Worm (Caenorhabditis elegans): ENCODE measurements around the gene dpf-5.
A peak's percentile ranks its signal among the peaks of the same experiment; 100 is the strongest.

The dpf-5 gene

DNA sequence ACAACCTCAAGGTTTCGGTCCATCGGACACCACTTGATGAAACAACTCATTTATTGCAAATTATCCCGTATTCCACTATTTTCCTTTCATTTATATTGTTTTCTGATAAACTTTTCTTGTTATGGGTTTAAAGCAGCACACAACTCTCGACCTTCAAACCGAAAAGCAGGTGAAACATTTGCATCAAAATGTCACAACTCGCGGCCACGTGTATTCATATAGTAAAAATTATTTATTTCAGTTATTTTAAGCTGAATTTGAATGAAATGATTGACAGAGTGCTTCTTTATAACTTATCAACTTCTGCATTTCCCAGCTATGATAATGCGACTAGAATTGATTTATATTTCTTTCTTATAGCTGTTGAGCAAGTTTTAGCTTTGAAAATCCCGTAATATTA, 5.5 kb upstream of the dpf-5 start, which contains the start of gene srw-95 (continued):
- peak; percentile 53 for TF ChIP-seq hrde-1 (tag; optimal IDR thresholded peaks at IDR 0.05; ENCODE audit: borderline replicate concordance)
- TF ChIP-seq nfyb-1 (GFP tag; IDR thresholded peaks at IDR 0.05) = no peak
- TF ChIP-seq nhr-27 (tag; optimal IDR thresholded peaks at IDR 0.05) = no peak
- TF ChIP-seq F52B5.7 (tag; optimal IDR thresholded peaks at IDR 0.05) = no peak
- TF ChIP-seq ztf-25 (GFP tag; IDR thresholded peaks at IDR 0.05) = 0 out of 2 replicates have a peak, but pooled peaks have one; percentile 20
- TF ChIP-seq B0336.3 (GFP tag; IDR thresholded peaks at IDR 0.05) = peak; percentile 86
- TF ChIP-seq lin-35 (GFP tag; optimal IDR thresholded peaks at IDR 0.05) = peak in 1 of 3 experiments; percentile 11
- TF ChIP-seq unc-130 (GFP tag; optimal IDR thresholded peaks at IDR 0.05) = peak; percentile 5
- TF ChIP-seq F39B2.1 (GFP tag; IDR thresholded peaks at IDR 0.05) = no peak
- peak; percentile 9 for TF ChIP-seq atf-7 (tag; optimal IDR thresholded peaks at IDR 0.05)
- TF ChIP-seq aptf-2 (GFP tag; conservative IDR thresholded peaks at IDR 0.05) = no peak
- TF ChIP-seq die-1 (tag; optimal IDR thresholded peaks at IDR 0.05) = peak; percentile 12
- 0 out of 2 replicates have a peak, but pooled peaks have one; percentile 40 for TF ChIP-seq ceh-100 (GFP tag; IDR thresholded peaks at IDR 0.05)
- 0 out of 2 replicates have a peak, but pooled peaks have one; percentile 53 for TF ChIP-seq attf-6 (GFP tag; IDR thresholded peaks at IDR 0.05)
- no peak for TF ChIP-seq B0261.1 (tag; optimal IDR thresholded peaks at IDR 0.05)
- TF ChIP-seq ekl-4 (GFP tag; IDR thresholded peaks at IDR 0.05) = no peak
- TF ChIP-seq bed-1 (GFP tag; IDR thresholded peaks at IDR 0.05) = 0 out of 2 replicates have a peak, but pooled peaks have one; percentile 8
- 0 out of 2 replicates have a peak, but pooled peaks have one; percentile 10 for TF ChIP-seq hmg-1.2 (GFP tag; IDR thresholded peaks at IDR 0.05)
- no peak for TF ChIP-seq ceh-91 (GFP tag; IDR thresholded peaks at IDR 0.05)
- peak; percentile 9 for TF ChIP-seq lin-54 (GFP tag; optimal IDR thresholded peaks at IDR 0.05)
- TF ChIP-seq snpc-1.1 (tag; optimal IDR thresholded peaks at IDR 0.05; ENCODE audit: insufficient read depth) = peak; percentile 24
- no peak for TF ChIP-seq F37B4.10 (GFP tag; IDR thresholded peaks at IDR 0.05)
- no peak for TF ChIP-seq bed-2 (GFP tag; IDR thresholded peaks at IDR 0.05)
- TF ChIP-seq tbp1 (GFP tag; optimal IDR thresholded peaks at IDR 0.05) = peak; percentile 38
- TF ChIP-seq ztf-26 (tag; optimal IDR thresholded peaks at IDR 0.05) = no peak
- no peak for TF ChIP-seq ccch-3 (GFP tag; optimal IDR thresholded peaks at IDR 0.05)
- peak; percentile 28; the same call in 1 of the 2 replicates for TF ChIP-seq mcd-1 (GFP tag; IDR thresholded peaks at IDR 0.05)
- TF ChIP-seq tlf-1 (GFP tag; optimal IDR thresholded peaks at IDR 0.05) = no peak
- no peak for TF ChIP-seq nfya-2 (GFP tag; IDR thresholded peaks at IDR 0.05)
- TF ChIP-seq cebp-1 (GFP tag; IDR thresholded peaks at IDR 0.05) = no peak
- TF ChIP-seq cebp-1 (tag; optimal IDR thresholded peaks at IDR 0.05) = peak; percentile 16
- no peak for TF ChIP-seq repo-1 (tag; optimal IDR thresholded peaks at IDR 0.05)

- peak; percentile 46; the same call in 1 of the 2 replicates for TF ChIP-seq D2030.7 (GFP tag; IDR thresholded peaks at IDR 0.05)
- no peak for TF ChIP-seq Y53F4B.3 (GFP tag; IDR thresholded peaks at IDR 0.05)
- TF ChIP-seq mcd-1 (GFP tag; IDR thresholded peaks at IDR 0.05) = peak; percentile 65
- TF ChIP-seq egl-18 (GFP tag; IDR thresholded peaks at IDR 0.05) = no peak
- no peak for TF ChIP-seq lsy-27 (tag; optimal IDR thresholded peaks at IDR 0.05; ENCODE audit: borderline replicate concordance, insufficient read depth)
- TF ChIP-seq F22D6.2 (tag; optimal IDR thresholded peaks at IDR 0.05) = no peak
- peak; percentile 22; the same call in 1 of the 2 replicates for TF ChIP-seq hmg-1.2 (GFP tag; IDR thresholded peaks at IDR 0.05)
- no peak for TF ChIP-seq ccch-3 (GFP tag; optimal IDR thresholded peaks at IDR 0.05)
- no peak for TF ChIP-seq ekl-4 (GFP tag; IDR thresholded peaks at IDR 0.05)
- TF ChIP-seq egrh-3 (GFP tag; IDR thresholded peaks at IDR 0.05) = no peak
- no peak for TF ChIP-seq rcor-1 (GFP tag; IDR thresholded peaks at IDR 0.05)
- TF ChIP-seq attf-3 (GFP tag; conservative IDR thresholded peaks at IDR 0.05) = no peak
- TF ChIP-seq hlh-26 (GFP tag; conservative IDR thresholded peaks at IDR 0.05) = no peak
- peak in 1 of 2 experiments; percentile 7 for TF ChIP-seq let-607 (tag; optimal IDR thresholded peaks at IDR 0.05)
- TF ChIP-seq snpc-1.3 (tag; optimal IDR thresholded peaks at IDR 0.05; ENCODE audit: insufficient read depth) = no peak
- no peak for TF ChIP-seq akir-1 (GFP tag; optimal IDR thresholded peaks at IDR 0.05)
- TF ChIP-seq sptf-2 (GFP tag; optimal IDR thresholded peaks at IDR 0.05) = no peak
- TF ChIP-seq ceh-58 (GFP tag; IDR thresholded peaks at IDR 0.05) = no peak
- TF ChIP-seq ztf-26 (tag; optimal IDR thresholded peaks at IDR 0.05) = no peak
- TF ChIP-seq Y79H2A.3 (GFP tag; conservative IDR thresholded peaks at IDR 0.05) = no peak
Observed at ce11 chrIV:4810377-4810984, 4.1 kb upstream of the dpf-5 start, which contains the start of gene eif-1.A. TSS of gene eif-1.A (plus strand) at chrIV:4810934.

All from whole organism, young adult.